Fruit fly (Drosophila melanogaster): ENCODE results near the gene Adss.

Gene Adss

DNA sequence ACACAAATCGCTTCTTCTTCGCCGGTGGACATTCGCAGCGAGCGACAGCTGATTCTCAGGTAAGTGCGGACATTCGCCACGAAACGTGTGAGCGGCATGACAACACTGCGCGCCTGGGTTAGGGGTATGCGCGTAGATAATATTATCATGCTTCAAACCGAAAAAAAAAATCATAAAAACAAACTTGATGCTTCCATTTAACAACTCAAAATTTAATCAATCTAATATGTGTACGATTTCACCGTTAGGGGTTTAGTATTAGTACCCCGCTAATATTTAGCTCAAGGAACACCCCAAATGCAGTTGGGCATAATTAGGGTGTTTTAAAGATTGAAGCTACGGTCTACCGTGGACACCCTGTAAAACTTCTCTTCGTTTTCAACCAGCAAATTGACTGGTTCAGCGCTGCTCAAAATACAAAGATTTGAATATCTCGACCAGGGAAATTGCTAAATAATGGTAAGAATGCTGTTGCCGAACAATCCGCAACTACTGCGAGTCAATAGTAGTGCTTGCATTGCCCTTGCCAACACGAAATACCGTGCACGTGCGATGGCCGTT lies 8.5 kb downstream of the Adss start, which contains the start of the genes CG17271 and RpS20 (continued):
- TF ChIP-seq CG2120 (GFP tag; optimal IDR thresholded peaks at IDR 0.05): peak; percentile 97
- TF ChIP-seq Max (GFP tag; optimal IDR thresholded peaks at IDR 0.05): peak; percentile 89
- TF ChIP-seq nau (GFP tag; optimal IDR thresholded peaks at IDR 0.05): peak; percentile 82
- peak; percentile 68 for TF ChIP-seq Nf-YB (GFP tag; optimal IDR thresholded peaks at IDR 0.05)
- TF ChIP-seq cg (GFP tag; optimal IDR thresholded peaks at IDR 0.05): peak; percentile 68
- peak; percentile 97 for TF ChIP-seq Antp (GFP tag; optimal IDR thresholded peaks at IDR 0.05)
- TF ChIP-seq Tbp (GFP tag; optimal IDR thresholded peaks at IDR 0.05): peak; percentile 22
- TF ChIP-seq chif (GFP tag; optimal IDR thresholded peaks at IDR 0.05): peak; percentile 89 to 95
- peak; percentile 88 for TF ChIP-seq CG9797 (GFP tag; optimal IDR thresholded peaks at IDR 0.05)
- TF ChIP-seq CG11085 (GFP tag; IDR thresholded peaks at IDR 0.05): peak; percentile 88
- TF ChIP-seq bowl (GFP tag; IDR thresholded peaks at IDR 0.05): peak; percentile 73
- peak; percentile 87 for TF ChIP-seq dmrt11E (tag; optimal IDR thresholded peaks at IDR 0.05)
- TF ChIP-seq pan (optimal IDR thresholded peaks at IDR 0.05): no peak
- TF ChIP-seq pan (GFP tag; optimal IDR thresholded peaks at IDR 0.05 in 1 of 2, IDR thresholded peaks at IDR 0.05 in 1 of 2): peak in 1 of 2 experiments; percentile 90
- TF ChIP-seq Doc3 (GFP tag; IDR thresholded peaks at IDR 0.05; ENCODE audit: partially characterized antibody): no peak
- no peak for TF ChIP-seq CkIIα-i1 (GFP tag; IDR thresholded peaks at IDR 0.05)
- peak; percentile 63 for TF ChIP-seq kni (GFP tag; optimal IDR thresholded peaks at IDR 0.05)
- peak; percentile 85 for TF ChIP-seq CG30020 (tag; optimal IDR thresholded peaks at IDR 0.05)
- TF ChIP-seq prd (optimal IDR thresholded peaks at IDR 0.05): no peak
- peak; percentile 94 for TF ChIP-seq prd (GFP tag; IDR thresholded peaks at IDR 0.05)
- TF ChIP-seq oc (tag; optimal IDR thresholded peaks at IDR 0.05): peak; percentile 75
- TF ChIP-seq salm (tag; optimal IDR thresholded peaks at IDR 0.05): peak; percentile 62
- peak; percentile 92 for TF ChIP-seq sisA (GFP tag; IDR thresholded peaks at IDR 0.05)
- TF ChIP-seq CG11398 (GFP tag; optimal IDR thresholded peaks at IDR 0.05): peak; percentile 92
- TF ChIP-seq CG12236 (GFP tag; optimal IDR thresholded peaks at IDR 0.05): peak; percentile 72
- peak; percentile 94 for TF ChIP-seq CG10654 (GFP tag; optimal IDR thresholded peaks at IDR 0.05)
- TF ChIP-seq ERR (GFP tag; optimal IDR thresholded peaks at IDR 0.05): peak; percentile 91
- TF ChIP-seq CG8388 (GFP tag; optimal IDR thresholded peaks at IDR 0.05): peak; percentile 87
- TF ChIP-seq H2.0 (GFP tag; IDR thresholded peaks at IDR 0.05): peak; percentile 81
- TF ChIP-seq Ets97D (GFP tag; optimal IDR thresholded peaks at IDR 0.05): peak; percentile 96
- TF ChIP-seq fd96Cb (tag; optimal IDR thresholded peaks at IDR 0.05): peak; percentile 76
- no peak for TF ChIP-seq br (optimal IDR thresholded peaks at IDR 0.05)
- TF ChIP-seq CG5180 (GFP tag; optimal IDR thresholded peaks at IDR 0.05): peak; percentile 57
- peak; percentile 83 for TF ChIP-seq CG13123 (GFP tag; optimal IDR thresholded peaks at IDR 0.05)
- peak; percentile 75 for TF ChIP-seq D19B (GFP tag; optimal IDR thresholded peaks at IDR 0.05)
- peak; percentile 79 for TF ChIP-seq CG12071 (GFP tag; optimal IDR thresholded peaks at IDR 0.05)
- peak; percentile 91 to 95 for TF ChIP-seq Pdp1 (GFP tag; optimal IDR thresholded peaks at IDR 0.05)
- TF ChIP-seq HLHmδ (GFP tag; optimal IDR thresholded peaks at IDR 0.05): peak; percentile 7
- TF ChIP-seq Myb (GFP tag; optimal IDR thresholded peaks at IDR 0.05): peak; percentile 83
- peak; percentile 90 for TF ChIP-seq CG2712 (tag; optimal IDR thresholded peaks at IDR 0.05)
- TF ChIP-seq Oli (tag; optimal IDR thresholded peaks at IDR 0.05): peak; percentile 74
- TF ChIP-seq Elba2 (GFP tag; optimal IDR thresholded peaks at IDR 0.05): peak; percentile 35
- no peak for TF ChIP-seq CG14860 (GFP tag; IDR thresholded peaks at IDR 0.05; ENCODE audit: partially characterized antibody)
- peak; percentile 92 for TF ChIP-seq Rfx (GFP tag; IDR thresholded peaks at IDR 0.05)
- peak; percentile 44; the same call in 1 of the 2 replicates for TF ChIP-seq CG17612 (GFP tag; IDR thresholded peaks at IDR 0.05)
- peak; percentile 100 for TF ChIP-seq CG15601 (tag; optimal IDR thresholded peaks at IDR 0.05)
- peak; percentile 55 for TF ChIP-seq lbe (GFP tag; optimal IDR thresholded peaks at IDR 0.05)
- peak; percentile 66 for TF ChIP-seq CG6854 (GFP tag; optimal IDR thresholded peaks at IDR 0.05)
- TF ChIP-seq cad (GFP tag; optimal IDR thresholded peaks at IDR 0.05): peak; percentile 6
- TF ChIP-seq CG31224 (GFP tag; IDR thresholded peaks at IDR 0.05): peak; percentile 85
- TF ChIP-seq gcm2 (GFP tag; optimal IDR thresholded peaks at IDR 0.05): peak; percentile 88
